Worm (Caenorhabditis elegans) whole organism, midembryonic: Measurements from ENCODE around the gene bgnt-1.2.

Experiments used
- T22C8.4 ChIP-seq: fragments of 200-800 bp; sonication (Bioruptor generic); IDR thresholded peaks from 2 replicates; pipeline ENCODE4 v1.3.6; 2022; ENCODE audit warnings: missing genetic modification characterization, missing compliant biosample characterization
- cog-1 ChIP-seq: sonication (generic microtip); optimal IDR thresholded peaks from 2 replicates; lab custom pipeline; 2016; ENCODE audit warnings: missing genetic modification characterization, missing compliant biosample characterization
- flt-1 ChIP-seq: fragments of 200-800 bp; sonication (Bioruptor generic); IDR thresholded peaks from 2 replicates; pipeline ENCODE4 v1.3.6; 2022; ENCODE audit warnings: missing genetic modification characterization, missing compliant biosample characterization
- klf-2 ChIP-seq: fragments of 200-800 bp; sonication (Bioruptor generic); conservative IDR thresholded peaks from 2 replicates; pipeline ENCODE4 v1.3.6; 2022; ENCODE audit warnings: missing genetic modification reagents, missing genetic modification characterization, missing compliant biosample characterization
- med-1 ChIP-seq: sonication (generic microtip); optimal IDR thresholded peaks from 2 replicates; lab custom pipeline; 2017; ENCODE audit warnings: missing genetic modification characterization, mild to moderate bottlenecking, missing compliant biosample characterization, antibody characterized with exemption, missing genetic modification reagents; ENCODE audit not compliant: insufficient read depth
- ref-1 ChIP-seq: fragments of 200-800 bp; sonication (Bioruptor generic); conservative IDR thresholded peaks from 2 replicates; pipeline ENCODE4 v1.3.6; 2022; ENCODE audit warnings: missing genetic modification reagents, missing genetic modification characterization, missing compliant biosample characterization
- tab-1 ChIP-seq: fragments of 200-800 bp; sonication (Bioruptor generic); IDR thresholded peaks from 2 replicates; pipeline ENCODE4 v1.3.6; 2022; ENCODE audit warnings: missing genetic modification characterization, missing compliant biosample characterization
- ztf-23 ChIP-seq: fragments of 200-800 bp; sonication (Bioruptor generic); IDR thresholded peaks from 2 replicates; pipeline ENCODE4 v1.3.6; 2022; ENCODE audit warnings: missing genetic modification reagents, missing genetic modification characterization, missing compliant biosample characterization
- ztf-29 ChIP-seq: fragments of 200-800 bp; sonication (Bioruptor generic); IDR thresholded peaks from 2 replicates; pipeline ENCODE4 v1.3.6; 2022; ENCODE audit warnings: missing genetic modification reagents, missing genetic modification characterization, missing compliant biosample characterization

Gene bgnt-1.2

ce11 chrV:2118574-2118973 lies at the start of gene bgnt-1.2:
TSS of gene bgnt-1.2 (minus strand) at chrV:2118674.
- TF ChIP-seq ztf-23 (GFP tag; lab: Robert Waterston, UW), result no peak
- no peak for TF ChIP-seq ztf-29 (GFP tag; lab: Robert Waterston, UW)
- no peak for TF ChIP-seq T22C8.4 (GFP tag; lab: Robert Waterston, UW)
- no peak for TF ChIP-seq med-1 (GFP tag; lab: Kevin White, UChicago)
- no peak for TF ChIP-seq ref-1 (GFP tag; lab: Robert Waterston, UW)
- TF ChIP-seq flt-1 (GFP tag; lab: Robert Waterston, UW), result no peak
- no peak for TF ChIP-seq cog-1 (tag; lab: Kevin White, UChicago)
- TF ChIP-seq tab-1 (GFP tag; lab: Robert Waterston, UW), result no peak
- TF ChIP-seq klf-2 (GFP tag; lab: Robert Waterston, UW), result no peak

- TF ChIP-seq ztf-23 (GFP tag; lab: Robert Waterston, UW), result no peak
Observed at ce11 chrV:2166679-2167078, 48.2 kb upstream of the bgnt-1.2 start, which contains the start of gene srbc-19. TSS of gene srbc-19 (minus strand) at chrV:2166779.

ce11 chrV:2163735-2164134 lies 45.3 kb upstream of the bgnt-1.2 start, which contains the start of gene str-255:
TSS of gene str-255 (minus strand) at chrV:2163835.
- no peak for TF ChIP-seq tab-1 (GFP tag; lab: Robert Waterston, UW)
- TF ChIP-seq ref-1 (GFP tag; lab: Robert Waterston, UW), result no peak
- no peak for TF ChIP-seq flt-1 (GFP tag; lab: Robert Waterston, UW)
- TF ChIP-seq ztf-29 (GFP tag; lab: Robert Waterston, UW), result no peak
- no peak for TF ChIP-seq cog-1 (tag; lab: Kevin White, UChicago)

ce11 chrV:2159331-2159730 lies 40.9 kb upstream of the bgnt-1.2 start, which contains the start of gene C45H4.14:
TSS of gene C45H4.14 (minus strand) at chrV:2159431.
- TF ChIP-seq med-1 (GFP tag; lab: Kevin White, UChicago) (no peak), ztf-23 (GFP tag; lab: Robert Waterston, UW) (no peak), klf-2 (GFP tag; lab: Robert Waterston, UW) (no peak), flt-1 (GFP tag; lab: Robert Waterston, UW) (no peak), T22C8.4 (GFP tag; lab: Robert Waterston, UW) (no peak), cog-1 (tag; lab: Kevin White, UChicago) (no peak)

ce11 chrV:2156830-2157229 lies 38.4 kb upstream of the bgnt-1.2 start, which contains the start of gene srbc-22:
TSS of gene srbc-22 (plus strand) at chrV:2157130.
- TF ChIP-seq klf-2 (GFP tag; lab: Robert Waterston, UW) (no peak), T22C8.4 (GFP tag; lab: Robert Waterston, UW) (no peak), cog-1 (tag; lab: Kevin White, UChicago) (no peak), ztf-29 (GFP tag; lab: Robert Waterston, UW) (no peak), med-1 (GFP tag; lab: Kevin White, UChicago) (no peak), ztf-23 (GFP tag; lab: Robert Waterston, UW) (no peak), flt-1 (GFP tag; lab: Robert Waterston, UW) (no peak)

ce11 chrV:2155232-2155631 lies 36.8 kb upstream of the bgnt-1.2 start, which contains the start of gene srbc-21:
TSS of gene srbc-21 (plus strand) at chrV:2155532.
- TF ChIP-seq T22C8.4 (GFP tag; lab: Robert Waterston, UW), result no peak
- no peak for TF ChIP-seq cog-1 (tag; lab: Kevin White, UChicago)
- TF ChIP-seq ref-1 (GFP tag; lab: Robert Waterston, UW), result no peak
- TF ChIP-seq klf-2 (GFP tag; lab: Robert Waterston, UW), result no peak
- TF ChIP-seq tab-1 (GFP tag; lab: Robert Waterston, UW), result no peak
- no peak for TF ChIP-seq ztf-23 (GFP tag; lab: Robert Waterston, UW)
- no peak for TF ChIP-seq ztf-29 (GFP tag; lab: Robert Waterston, UW)

ce11 chrV:2153274-2153673 lies 34.8 kb upstream of the bgnt-1.2 start, which contains the start of gene srbc-23:
TSS of gene srbc-23 (plus strand) at chrV:2153574.
- TF ChIP-seq T22C8.4 (GFP tag; lab: Robert Waterston, UW) (no peak), ztf-23 (GFP tag; lab: Robert Waterston, UW) (no peak), klf-2 (GFP tag; lab: Robert Waterston, UW) (no peak), ref-1 (GFP tag; lab: Robert Waterston, UW) (no peak), cog-1 (tag; lab: Kevin White, UChicago) (no peak), tab-1 (GFP tag; lab: Robert Waterston, UW) (no peak), flt-1 (GFP tag; lab: Robert Waterston, UW) (no peak), med-1 (GFP tag; lab: Kevin White, UChicago) (no peak), ztf-29 (GFP tag; lab: Robert Waterston, UW) (no peak)

ce11 chrV:2151458-2151857 lies 33.0 kb upstream of the bgnt-1.2 start, which contains the start of gene srbc-24:
TSS of gene srbc-24 (plus strand) at chrV:2151758.
- TF ChIP-seq cog-1 (tag; lab: Kevin White, UChicago), result no peak
- TF ChIP-seq flt-1 (GFP tag; lab: Robert Waterston, UW), result no peak
- no peak for TF ChIP-seq ztf-23 (GFP tag; lab: Robert Waterston, UW)

ce11 chrV:2150876-2151275 lies 32.4 kb upstream of the bgnt-1.2 start, which contains the start of gene C45H4.13:
TSS of gene C45H4.13 (minus strand) at chrV:2150976.
- TF ChIP-seq ref-1 (GFP tag; lab: Robert Waterston, UW) (no peak), flt-1 (GFP tag; lab: Robert Waterston, UW) (no peak), tab-1 (GFP tag; lab: Robert Waterston, UW) (no peak), cog-1 (tag; lab: Kevin White, UChicago) (no peak), med-1 (GFP tag; lab: Kevin White, UChicago) (no peak), T22C8.4 (GFP tag; lab: Robert Waterston, UW) (no peak), klf-2 (GFP tag; lab: Robert Waterston, UW) (no peak), ztf-23 (GFP tag; lab: Robert Waterston, UW) (no peak), ztf-29 (GFP tag; lab: Robert Waterston, UW) (no peak)
